Worm (Caenorhabditis elegans): ENCODE results near the gene rps-4.

- TF ChIP-seq sea-1 (GFP tag; conservative IDR thresholded peaks at IDR 0.05) (no peak), flt-1 (GFP tag; IDR thresholded peaks at IDR 0.05) (no peak), aly-1 (tag; optimal IDR thresholded peaks at IDR 0.05) (no peak), F13C5.2 (tag; optimal IDR thresholded peaks at IDR 0.05) (no peak), hnd-1 (tag; optimal IDR thresholded peaks at IDR 0.05) (no peak), tbx-11 (GFP tag; IDR thresholded peaks at IDR 0.05) (no peak), tbx-37 (GFP tag; conservative IDR thresholded peaks at IDR 0.05) (no peak), pes-1 (GFP tag; IDR thresholded peaks at IDR 0.05) (no peak), ama-1 (optimal IDR thresholded peaks at IDR 0.05) (no peak), hmbx-1 (tag; optimal IDR thresholded peaks at IDR 0.05) (no peak)
Measured at ce11 chrIV:7047762-7048178, 36.7 kb downstream of the rps-4 start.
